Fruit fly (Drosophila melanogaster): ENCODE measurements around the gene moody.

- TF ChIP-seq psq (optimal IDR thresholded peaks at IDR 0.05): no peak
- TF ChIP-seq Sin3A (optimal IDR thresholded peaks at IDR 0.05): no peak
- TF ChIP-seq h (optimal IDR thresholded peaks at IDR 0.05): no peak
Measured at dm6 chrX:2011288-2012120, 38.4 kb downstream of the moody start.

All from Kc167 (cell line).